Worm (Caenorhabditis elegans): Measurements from ENCODE around the gene ZK809.1.

ce11 chrIV:11645354-11645753 lies 3.5 kb downstream of the ZK809.1 start:
- no peak for TF ChIP-seq unc-62 (GFP tag; optimal IDR thresholded peaks at IDR 0.05)
- no peak for TF ChIP-seq elt-3 (tag; optimal IDR thresholded peaks at IDR 0.05)
- no peak for TF ChIP-seq sea-2 (GFP tag; optimal IDR thresholded peaks at IDR 0.05)
- TF ChIP-seq lsy-12 (tag; optimal IDR thresholded peaks at IDR 0.05): no peak
- no peak for TF ChIP-seq nhr-77 (tag; optimal IDR thresholded peaks at IDR 0.05)
- no peak for TF ChIP-seq tbx-2 (tag; optimal IDR thresholded peaks at IDR 0.05)
- no peak for TF ChIP-seq jun-1 (tag; optimal IDR thresholded peaks at IDR 0.05)
- no peak for TF ChIP-seq snpc-4 (tag; optimal IDR thresholded peaks at IDR 0.05)
- TF ChIP-seq pha-4 (tag; optimal IDR thresholded peaks at IDR 0.05): no peak
